Fruit fly (Drosophila melanogaster) whole organism, embryonic: Measurements from ENCODE around the gene Cpr66Cb.

Experiments used
- Aef1 ChIP-seq: fragments of 200-800 bp; sonication (Bioruptor generic); IDR thresholded peaks from 3 replicates; pipeline ENCODE4 v1.3.6; 2022; ENCODE audit warnings: missing biosample characterization, missing genetic modification characterization
- Asciz ChIP-seq: fragments of 200-800 bp; sonication (Bioruptor generic); optimal IDR thresholded peaks from 2 replicates; lab custom pipeline; 2017; ENCODE audit warnings: missing biosample characterization, mild to moderate bottlenecking, missing genetic modification characterization, missing genetic modification reagents
- Bgb ChIP-seq: fragments of 200-800 bp; sonication (Bioruptor generic); IDR thresholded peaks from 2 replicates; pipeline ENCODE4 v1.3.6; 2022; ENCODE audit warnings: missing biosample characterization, missing genetic modification characterization; ENCODE audit not compliant: partially characterized antibody
- CG10959 ChIP-seq: fragments of 200-800 bp; sonication (Bioruptor generic); IDR thresholded peaks from 2 replicates; pipeline ENCODE4 v1.3.6; 2022; ENCODE audit warnings: missing biosample characterization, missing genetic modification characterization
- CG11398 ChIP-seq: fragments of 200-800 bp; sonication (Bioruptor generic); optimal IDR thresholded peaks from 2 replicates; lab custom pipeline; 2016; ENCODE audit warnings: missing biosample characterization, missing genetic modification characterization
- CG1233 ChIP-seq: fragments of 200-800 bp; sonication (Bioruptor generic); optimal IDR thresholded peaks from 4 replicates; lab custom pipeline; 2018; ENCODE audit warnings: missing biosample characterization, mild to moderate bottlenecking, missing genetic modification characterization
- CG12391 ChIP-seq: fragments of 200-800 bp; sonication (Bioruptor generic); optimal IDR thresholded peaks from 3 replicates; lab custom pipeline; 2018; ENCODE audit warnings: missing biosample characterization, mild to moderate bottlenecking, missing genetic modification characterization, moderate library complexity
- CG13624 ChIP-seq: fragments of 200-800 bp; sonication (Bioruptor generic); optimal IDR thresholded peaks from 2 replicates; lab custom pipeline; 2016; ENCODE audit warnings: missing biosample characterization, missing genetic modification characterization
- CG15073 ChIP-seq: fragments of 200-800 bp; sonication (Bioruptor generic); optimal IDR thresholded peaks from 2 replicates; lab custom pipeline; 2016; ENCODE audit warnings: missing biosample characterization, missing genetic modification characterization
- CG17568 ChIP-seq: fragments of 200-800 bp; sonication (Bioruptor generic); optimal IDR thresholded peaks from 2 replicates; lab custom pipeline; 2018; ENCODE audit warnings: missing biosample characterization, mild to moderate bottlenecking, missing genetic modification characterization, moderate library complexity
- CG2678 ChIP-seq: fragments of 200-800 bp; sonication (Bioruptor generic); optimal IDR thresholded peaks from 3 replicates; lab custom pipeline; 2019; ENCODE audit warnings: missing biosample characterization, mild to moderate bottlenecking, missing genetic modification characterization, moderate library complexity
- CG6654 ChIP-seq: fragments of 200-800 bp; sonication (Bioruptor generic); optimal IDR thresholded peaks from 2 replicates; lab custom pipeline; 2017; ENCODE audit warnings: missing biosample characterization, mild to moderate bottlenecking, missing genetic modification characterization
- CG8089 ChIP-seq: fragments of 200-800 bp; sonication (Bioruptor generic); optimal IDR thresholded peaks from 3 replicates; lab custom pipeline; 2016; ENCODE audit warnings: missing biosample characterization, missing genetic modification characterization
- CG8359 ChIP-seq: fragments of 200-800 bp; sonication (Bioruptor generic); optimal IDR thresholded peaks from 2 replicates; lab custom pipeline; 2017; ENCODE audit warnings: missing biosample characterization, mild to moderate bottlenecking, missing genetic modification characterization, borderline replicate concordance
- CG8765 ChIP-seq: fragments of 200-800 bp; sonication (Bioruptor generic); IDR thresholded peaks from 2 replicates; pipeline ENCODE4 v1.3.6; 2022; ENCODE audit warnings: missing biosample characterization, missing genetic modification characterization
- CG9797 ChIP-seq: fragments of 200-800 bp; sonication (Bioruptor generic); optimal IDR thresholded peaks from 3 replicates; lab custom pipeline; 2018; ENCODE audit warnings: missing biosample characterization, mild to moderate bottlenecking, missing genetic modification characterization
- Fer3 ChIP-seq: fragments of 200-800 bp; sonication (Bioruptor generic); optimal IDR thresholded peaks from 2 replicates; lab custom pipeline; 2018; ENCODE audit warnings: missing biosample characterization, mild to moderate bottlenecking, missing genetic modification characterization, moderate library complexity
- Hmr ChIP-seq: fragments of 200-800 bp; sonication (Bioruptor generic); optimal IDR thresholded peaks from 3 replicates; lab custom pipeline; 2017; ENCODE audit warnings: mild to moderate bottlenecking, missing biosample characterization, missing genetic modification reagents, missing genetic modification characterization
- Hmx ChIP-seq: fragments of 200-800 bp; sonication (Bioruptor generic); optimal IDR thresholded peaks from 2 replicates; lab custom pipeline; 2016; ENCODE audit warnings: missing biosample characterization, missing genetic modification characterization
- Kr ChIP-seq: fragments of 200-800 bp; sonication (Bioruptor generic); optimal IDR thresholded peaks from 2 replicates; lab custom pipeline; 2017; ENCODE audit warnings: missing biosample characterization, mild to moderate bottlenecking, missing genetic modification characterization
- MESR4 ChIP-seq: fragments of 200-800 bp; sonication (Bioruptor generic); optimal IDR thresholded peaks from 2 replicates; lab custom pipeline; 2018; ENCODE audit warnings: missing biosample characterization, mild to moderate bottlenecking, missing genetic modification characterization, moderate library complexity
- MTF-1 ChIP-seq: fragments of 200-800 bp; sonication (Bioruptor generic); optimal IDR thresholded peaks from 2 replicates; lab custom pipeline; 2018; ENCODE audit warnings: missing biosample characterization, mild to moderate bottlenecking, missing genetic modification characterization, borderline replicate concordance
- Max ChIP-seq: fragments of 200-800 bp; sonication (Bioruptor generic); optimal IDR thresholded peaks from 2 replicates; lab custom pipeline; 2016; ENCODE audit warnings: missing biosample characterization, mild to moderate bottlenecking, missing genetic modification characterization
- NC2β ChIP-seq: fragments of 200-800 bp; sonication (Bioruptor generic); optimal IDR thresholded peaks from 2 replicates; lab custom pipeline; 2016; ENCODE audit warnings: missing biosample characterization, missing genetic modification characterization
- Nf-YC ChIP-seq: fragments of 200-800 bp; optimal IDR thresholded peaks from 3 replicates; lab custom pipeline; 2019; ENCODE audit warnings: missing biosample characterization, mild to moderate bottlenecking, missing genetic modification characterization, moderate library complexity
- NfI ChIP-seq: fragments of 200-800 bp; sonication (Bioruptor generic); optimal IDR thresholded peaks from 3 replicates; lab custom pipeline; 2018; ENCODE audit warnings: missing biosample characterization, mild to moderate bottlenecking, missing genetic modification characterization, moderate library complexity
- Opbp ChIP-seq: fragments of 200-800 bp; sonication (Bioruptor generic); IDR thresholded peaks from 3 replicates; pipeline ENCODE4 v1.3.6; 2022; ENCODE audit warnings: missing biosample characterization, missing genetic modification characterization; ENCODE audit not compliant: partially characterized antibody
- Sry-β ChIP-seq: fragments of 200-800 bp; sonication (Bioruptor generic); optimal IDR thresholded peaks from 2 replicates; lab custom pipeline; 2018; ENCODE audit warnings: missing biosample characterization, mild to moderate bottlenecking, missing genetic modification characterization, moderate library complexity
- amos ChIP-seq: fragments of 200-800 bp; sonication (Bioruptor generic); IDR thresholded peaks from 2 replicates; pipeline ENCODE4 v1.3.6; 2022; ENCODE audit warnings: missing biosample characterization, missing genetic modification characterization; ENCODE audit not compliant: partially characterized antibody
- chm ChIP-seq: fragments of 200-800 bp; sonication (Bioruptor generic); IDR thresholded peaks from 2 replicates; pipeline ENCODE4 v1.3.6; 2022; ENCODE audit warnings: missing biosample characterization, missing genetic modification characterization
- ci ChIP-seq: fragments of 200-800 bp; sonication (Bioruptor generic); IDR thresholded peaks from 3 replicates; pipeline ENCODE4 v1.3.6; 2022; ENCODE audit warnings: missing biosample characterization, missing genetic modification characterization
- dmrt11E ChIP-seq: fragments of 200-800 bp; sonication (Bioruptor generic); optimal IDR thresholded peaks from 3 replicates; lab custom pipeline; 2018; ENCODE audit warnings: missing biosample characterization, mild to moderate bottlenecking, missing genetic modification characterization, moderate library complexity
- eve ChIP-seq, 2 experiments: fragments of >200 bp; optimal IDR thresholded peaks; 2 replicates each; lab custom pipeline; 2017; ENCODE audit warnings: missing biosample characterization in 2 of 2, missing genetic modification characterization in 2 of 2
- fd102C ChIP-seq: fragments of 200-800 bp; sonication (Bioruptor generic); optimal IDR thresholded peaks from 2 replicates; lab custom pipeline; 2018; ENCODE audit warnings: missing biosample characterization, mild to moderate bottlenecking, missing genetic modification characterization, moderate library complexity
- gro ChIP-seq: fragments of 200-800 bp; sonication (Bioruptor generic); optimal IDR thresholded peaks from 2 replicates; lab custom pipeline; 2016; ENCODE audit warnings: missing biosample characterization, missing genetic modification characterization
- gsb-n ChIP-seq: fragments of 200-800 bp; sonication (Bioruptor generic); optimal IDR thresholded peaks from 3 replicates; lab custom pipeline; 2018; ENCODE audit warnings: missing biosample characterization, mild to moderate bottlenecking, missing genetic modification characterization
- hkb ChIP-seq, 2 experiments: fragments of 200-800 bp in 1 of 2; fragments of >200 bp in 1 of 2; sonication (Bioruptor generic) in 1 of 2; IDR thresholded peaks in 1 of 2; optimal IDR thresholded peaks in 1 of 2; 2 replicates each; pipeline versions ENCODE4 v1.3.6 to Lab custom; 2017 to 2022; ENCODE audit warnings: missing biosample characterization in 1 of 2, missing genetic modification characterization in 1 of 2
- mld ChIP-seq: fragments of 200-800 bp; sonication (Bioruptor generic); IDR thresholded peaks from 3 replicates; pipeline ENCODE4 v1.3.6; 2022; ENCODE audit warnings: missing biosample characterization, missing genetic modification characterization; ENCODE audit not compliant: partially characterized antibody
- nau ChIP-seq: fragments of 200-800 bp; sonication (Bioruptor generic); optimal IDR thresholded peaks from 3 replicates; lab custom pipeline; 2017; ENCODE audit warnings: missing biosample characterization, mild to moderate bottlenecking, missing genetic modification characterization, missing genetic modification reagents
- p53 ChIP-seq: fragments of 200-800 bp; sonication (Bioruptor generic); optimal IDR thresholded peaks from 2 replicates; lab custom pipeline; 2016; ENCODE audit warnings: missing biosample characterization, missing genetic modification characterization
- pan ChIP-seq, 4 experiments: fragments of >200 bp in 3 of 4; fragments of 200-800 bp in 1 of 4; sonication (Bioruptor generic) in 1 of 4; optimal IDR thresholded peaks in 3 of 4; IDR thresholded peaks in 1 of 4; 2 replicates each; pipeline versions ENCODE4 v1.3.6 to Lab custom; 2017 to 2022; ENCODE audit warnings: missing biosample characterization in 2 of 4, missing genetic modification characterization in 2 of 4, mixed read lengths in 1 of 4
- pros ChIP-seq: fragments of 200-800 bp; sonication (Bioruptor generic); optimal IDR thresholded peaks from 3 replicates; lab custom pipeline; 2019; ENCODE audit warnings: missing biosample characterization, mild to moderate bottlenecking, missing genetic modification characterization, moderate library complexity
- pum ChIP-seq: fragments of 200-800 bp; sonication (Bioruptor generic); optimal IDR thresholded peaks from 2 replicates; lab custom pipeline; 2016; ENCODE audit warnings: missing biosample characterization, missing genetic modification characterization
- rib ChIP-seq: fragments of 200-800 bp; sonication (Bioruptor generic); IDR thresholded peaks from 2 replicates; pipeline ENCODE4 v1.3.6; 2022; ENCODE audit warnings: missing biosample characterization, missing genetic modification characterization
- seq ChIP-seq: fragments of 200-800 bp; sonication (Bioruptor generic); IDR thresholded peaks from 2 replicates; pipeline ENCODE4 v1.3.6; 2022; ENCODE audit warnings: missing biosample characterization, missing genetic modification characterization
- vnd ChIP-seq: fragments of 200-800 bp; sonication (Bioruptor generic); IDR thresholded peaks from 3 replicates; pipeline ENCODE4 v1.3.6; 2022; ENCODE audit warnings: missing biosample characterization, missing genetic modification characterization; ENCODE audit not compliant: partially characterized antibody
- z ChIP-seq: fragments of 200-800 bp; sonication (Bioruptor generic); IDR thresholded peaks from 3 replicates; pipeline ENCODE4 v1.3.6; 2022; ENCODE audit warnings: missing biosample characterization, missing genetic modification characterization
- zf30C ChIP-seq: fragments of 200-800 bp; sonication (Bioruptor generic); optimal IDR thresholded peaks from 3 replicates; lab custom pipeline; 2018; ENCODE audit warnings: missing biosample characterization, mild to moderate bottlenecking, missing genetic modification characterization

Cpr66Cb gene

dm6 chr3L:8314788-8315140 is 21.7 kb upstream of the Cpr66Cb start (continued):
- TF ChIP-seq CG6654 (GFP tag; lab: Kevin White, UChicago) (no peak), Hmr (GFP tag; lab: Kevin White, UChicago) (no peak), Hmx (GFP tag; lab: Kevin White, UChicago) (no peak), Fer3 (peak; percentile 21), CG2678 (tag; lab: Kevin White, UChicago) (no peak), pros (GFP tag; lab: Kevin White, UChicago) (no peak), mld (GFP tag; lab: Robert Waterston, UW) (no peak), zf30C (GFP tag; lab: Kevin White, UChicago) (no peak), Sry-β (no peak), ci (GFP tag; lab: Robert Waterston, UW) (peak; percentile 34; the same call in 2 of the 3 replicates), z (GFP tag; lab: Robert Waterston, UW) (0 out of 3 replicates have a peak, but pooled peaks have one; percentile 19), eve (GFP tag; optimal IDR thresholded peaks at IDR 0.05; lab: Kevin White, UChicago) (no peak), Aef1 (GFP tag; lab: Robert Waterston, UW) (no peak), CG11398 (no peak), MTF-1 (GFP tag; lab: Kevin White, UChicago) (no peak), Max (GFP tag; lab: Kevin White, UChicago) (no peak), Nf-YC (tag; lab: Kevin White, UChicago) (no peak), pum (GFP tag; lab: Kevin White, UChicago) (no peak), p53 (no peak), hkb (optimal IDR thresholded peaks at IDR 0.05; lab: Kevin White, UChicago) (no peak), hkb (GFP tag; IDR thresholded peaks at IDR 0.05; lab: Robert Waterston, UW) (no peak), CG8359 (no peak), NC2β (GFP tag; lab: Kevin White, UChicago) (no peak), amos (GFP tag; lab: Robert Waterston, UW) (no peak), fd102C (no peak), CG8089 (no peak), Asciz (GFP tag; lab: Kevin White, UChicago) (no peak)

dm6 chr3L:8315141-8315816 is 21.2 kb upstream of the Cpr66Cb start, which contains the start of gene Cpsf6:
Gene Cpsf6, minus strand, starts transcription at chr3L:8315502.
- TF ChIP-seq CG1233 (GFP tag; lab: Kevin White, UChicago): peak; percentile 33
- TF ChIP-seq gsb-n: peak; percentile 49
- TF ChIP-seq CG8765 (GFP tag; lab: Robert Waterston, UW): peak; percentile 50; the same call in 1 of the 2 replicates
- TF ChIP-seq mld (GFP tag; lab: Robert Waterston, UW): no peak
- TF ChIP-seq Kr (GFP tag; lab: Kevin White, UChicago): no peak
- TF ChIP-seq MESR4 (GFP tag; lab: Kevin White, UChicago): peak; percentile 90
- TF ChIP-seq dmrt11E (tag; lab: Kevin White, UChicago): peak; percentile 66
- TF ChIP-seq Asciz (GFP tag; lab: Kevin White, UChicago): no peak
- TF ChIP-seq pan (optimal IDR thresholded peaks at IDR 0.05; lab: Kevin White, UChicago): no peak
- peak in 1 of 2 experiments; percentile 60 for TF ChIP-seq pan (GFP tag; optimal IDR thresholded peaks at IDR 0.05 in 1 of 2, IDR thresholded peaks at IDR 0.05 in 1 of 2)
- no peak for TF ChIP-seq CG15073 (GFP tag; lab: Kevin White, UChicago)
- TF ChIP-seq vnd: no peak
- TF ChIP-seq CG12391 (tag; lab: Kevin White, UChicago): peak; percentile 87
- no peak for TF ChIP-seq seq
- peak; percentile 84 for TF ChIP-seq CG17568 (GFP tag; lab: Kevin White, UChicago)
- TF ChIP-seq rib (GFP tag; lab: Robert Waterston, UW): peak; percentile 63
- no peak for TF ChIP-seq CG10959 (GFP tag; lab: Robert Waterston, UW)
- peak; percentile 84 for TF ChIP-seq CG9797
- TF ChIP-seq nau (GFP tag; lab: Kevin White, UChicago): no peak
- TF ChIP-seq Opbp (GFP tag; lab: Robert Waterston, UW): no peak
- peak; percentile 57 for TF ChIP-seq NfI (GFP tag; lab: Kevin White, UChicago)
- peak; percentile 31; the same call in 1 of the 2 replicates for TF ChIP-seq Bgb (GFP tag; lab: Robert Waterston, UW)
- TF ChIP-seq CG13624 (GFP tag; lab: Kevin White, UChicago): no peak
- TF ChIP-seq gro (GFP tag; lab: Kevin White, UChicago): no peak
- TF ChIP-seq chm: peak; percentile 50
